Fruit fly (Drosophila melanogaster) whole organism, embryonic: ENCODE measurements around the gene CG7367.

Experiments used
- Atf3 ChIP-seq: fragments of 200-800 bp; sonication (Bioruptor generic); optimal IDR thresholded peaks from 3 replicates; lab custom pipeline; 2016; ENCODE audit warnings: missing biosample characterization, missing genetic modification characterization
- Atf6 ChIP-seq: fragments of 200-800 bp; sonication (Bioruptor generic); IDR thresholded peaks from 2 replicates; pipeline ENCODE4 v1.3.6; 2022; ENCODE audit warnings: missing biosample characterization, missing genetic modification characterization
- C15 ChIP-seq: fragments of 200-800 bp; sonication (Bioruptor generic); IDR thresholded peaks from 3 replicates; pipeline ENCODE4 v1.3.6; 2022; ENCODE audit warnings: missing biosample characterization, missing genetic modification characterization
- CG10274 ChIP-seq: fragments of 200-800 bp; sonication (Bioruptor generic); optimal IDR thresholded peaks from 3 replicates; lab custom pipeline; 2017; ENCODE audit warnings: missing biosample characterization, mild to moderate bottlenecking, missing genetic modification characterization
- CG10565 ChIP-seq: fragments of 200-800 bp; sonication (Bioruptor generic); optimal IDR thresholded peaks from 3 replicates; lab custom pipeline; 2016; ENCODE audit warnings: missing biosample characterization, mild to moderate bottlenecking, missing genetic modification characterization
- CG12219 ChIP-seq: fragments of 200-800 bp; sonication (Bioruptor generic); optimal IDR thresholded peaks from 3 replicates; lab custom pipeline; 2018; ENCODE audit warnings: missing biosample characterization, mild to moderate bottlenecking, missing genetic modification characterization
- CG13424 ChIP-seq: fragments of 200-800 bp; sonication (Bioruptor generic); optimal IDR thresholded peaks from 2 replicates; lab custom pipeline; 2019; ENCODE audit warnings: missing biosample characterization, mild to moderate bottlenecking, missing genetic modification characterization, moderate library complexity
- CG17612 ChIP-seq: fragments of 200-800 bp; sonication (Bioruptor generic); IDR thresholded peaks from 2 replicates; pipeline ENCODE4 v1.3.6; 2022; ENCODE audit warnings: missing biosample characterization, missing genetic modification characterization
- CG1832 ChIP-seq: fragments of 200-800 bp; sonication (Bioruptor generic); optimal IDR thresholded peaks from 2 replicates; lab custom pipeline; 2017; ENCODE audit warnings: missing biosample characterization, mild to moderate bottlenecking, missing genetic modification characterization, inconsistent platforms
- CG18764 ChIP-seq: fragments of 200-800 bp; sonication (Bioruptor generic); optimal IDR thresholded peaks from 3 replicates; lab custom pipeline; 2016; ENCODE audit warnings: missing biosample characterization, missing genetic modification characterization
- CG31224 ChIP-seq: fragments of 200-800 bp; sonication (Bioruptor generic); IDR thresholded peaks from 2 replicates; pipeline ENCODE4 v1.3.6; 2022; ENCODE audit warnings: missing biosample characterization, missing genetic modification characterization
- CG34376 ChIP-seq: fragments of 200-800 bp; sonication (Bioruptor generic); optimal IDR thresholded peaks from 2 replicates; lab custom pipeline; 2018; ENCODE audit warnings: missing biosample characterization, mild to moderate bottlenecking, missing genetic modification characterization
- CG4617 ChIP-seq: fragments of 200-800 bp; sonication (Bioruptor generic); optimal IDR thresholded peaks from 3 replicates; lab custom pipeline; 2016; ENCODE audit warnings: missing biosample characterization, missing genetic modification characterization, borderline replicate concordance
- CG7987 ChIP-seq: fragments of 200-800 bp; sonication (Bioruptor generic); optimal IDR thresholded peaks from 2 replicates; lab custom pipeline; 2018; ENCODE audit warnings: missing biosample characterization, mild to moderate bottlenecking, missing genetic modification characterization, moderate library complexity
- Camta ChIP-seq: fragments of 200-800 bp; sonication (Bioruptor generic); optimal IDR thresholded peaks from 2 replicates; lab custom pipeline; 2016; ENCODE audit warnings: missing biosample characterization, missing genetic modification characterization
- Dip3 ChIP-seq: fragments of 200-800 bp; sonication (Bioruptor generic); optimal IDR thresholded peaks from 3 replicates; lab custom pipeline; 2016; ENCODE audit warnings: missing biosample characterization, missing genetic modification characterization
- Doc2 ChIP-seq: fragments of 200-800 bp; sonication (Bioruptor generic); IDR thresholded peaks from 2 replicates; pipeline ENCODE4 v1.3.6; 2022; ENCODE audit warnings: missing biosample characterization, missing genetic modification characterization
- Ets97D ChIP-seq: fragments of 200-800 bp; sonication (Bioruptor generic); optimal IDR thresholded peaks from 3 replicates; lab custom pipeline; 2016; ENCODE audit warnings: missing biosample characterization, missing genetic modification characterization
- Fer2 ChIP-seq: fragments of 200-800 bp; sonication (Bioruptor generic); optimal IDR thresholded peaks from 2 replicates; lab custom pipeline; 2018; ENCODE audit warnings: missing biosample characterization, mild to moderate bottlenecking, missing genetic modification characterization, moderate library complexity
- GATAe ChIP-seq: fragments of 200-800 bp; sonication (Bioruptor generic); conservative IDR thresholded peaks from 2 replicates; pipeline ENCODE4 v1.3.6; 2022; ENCODE audit warnings: missing biosample characterization, missing genetic modification characterization
- Hr3 ChIP-seq: fragments of 200-800 bp; sonication (Bioruptor generic); optimal IDR thresholded peaks from 3 replicates; lab custom pipeline; 2016; ENCODE audit warnings: missing biosample characterization, missing genetic modification characterization
- Hsf ChIP-seq: fragments of 200-800 bp; sonication (Bioruptor generic); optimal IDR thresholded peaks from 3 replicates; lab custom pipeline; 2016; ENCODE audit warnings: missing biosample characterization, missing genetic modification characterization
- Meics ChIP-seq: fragments of 200-800 bp; sonication (Bioruptor generic); optimal IDR thresholded peaks from 2 replicates; lab custom pipeline; 2017; ENCODE audit warnings: missing biosample characterization, mild to moderate bottlenecking, missing genetic modification characterization
- NK7.1 ChIP-seq: fragments of 200-800 bp; sonication (Bioruptor generic); optimal IDR thresholded peaks from 3 replicates; lab custom pipeline; 2016; ENCODE audit warnings: missing biosample characterization, missing genetic modification characterization
- Taf1 ChIP-seq: fragments of 200-800 bp; sonication (Bioruptor generic); IDR thresholded peaks from 2 replicates; pipeline ENCODE4 v1.3.6; 2022; ENCODE audit warnings: missing biosample characterization, missing genetic modification characterization
- amos ChIP-seq: fragments of 200-800 bp; sonication (Bioruptor generic); IDR thresholded peaks from 2 replicates; pipeline ENCODE4 v1.3.6; 2022; ENCODE audit warnings: missing biosample characterization, missing genetic modification characterization; ENCODE audit not compliant: partially characterized antibody
- ap ChIP-seq: fragments of 200-800 bp; sonication (Bioruptor generic); IDR thresholded peaks from 2 replicates; pipeline ENCODE4 v1.3.6; 2022; ENCODE audit warnings: missing biosample characterization, missing genetic modification characterization
- bcd ChIP-seq: fragments of 200-800 bp; sonication (Bioruptor generic); optimal IDR thresholded peaks from 2 replicates; lab custom pipeline; 2017; ENCODE audit warnings: missing biosample characterization, mild to moderate bottlenecking, missing genetic modification characterization
- bowl ChIP-seq: fragments of 200-800 bp; sonication (Bioruptor generic); IDR thresholded peaks from 2 replicates; pipeline ENCODE4 v1.3.6; 2022; ENCODE audit warnings: missing biosample characterization, missing genetic modification characterization
- dmrt11E ChIP-seq: fragments of 200-800 bp; sonication (Bioruptor generic); optimal IDR thresholded peaks from 3 replicates; lab custom pipeline; 2018; ENCODE audit warnings: missing biosample characterization, mild to moderate bottlenecking, missing genetic modification characterization, moderate library complexity
- dpn ChIP-seq, 2 experiments: fragments of 200-800 bp; sonication (Bioruptor generic); optimal IDR thresholded peaks; 3 replicates each; lab custom pipeline; 2016; ENCODE audit warnings: missing biosample characterization in 2 of 2, missing genetic modification characterization in 2 of 2
- fd3F ChIP-seq: fragments of 200-800 bp; sonication (Bioruptor generic); optimal IDR thresholded peaks from 2 replicates; lab custom pipeline; 2018; ENCODE audit warnings: missing biosample characterization, mild to moderate bottlenecking, missing genetic modification characterization, moderate library complexity
- ftz-f1 ChIP-seq: fragments of 200-800 bp; sonication (Bioruptor generic); optimal IDR thresholded peaks from 2 replicates; lab custom pipeline; 2016; ENCODE audit warnings: missing biosample characterization, missing genetic modification characterization
- gcm ChIP-seq: fragments of 200-800 bp; sonication (Bioruptor generic); optimal IDR thresholded peaks from 2 replicates; lab custom pipeline; 2019; ENCODE audit warnings: missing biosample characterization, mild to moderate bottlenecking, missing genetic modification characterization, moderate library complexity
- gro ChIP-seq: fragments of 200-800 bp; sonication (Bioruptor generic); optimal IDR thresholded peaks from 2 replicates; lab custom pipeline; 2016; ENCODE audit warnings: missing biosample characterization, missing genetic modification characterization
- inv ChIP-seq: fragments of 200-800 bp; sonication (Bioruptor generic); IDR thresholded peaks from 2 replicates; pipeline ENCODE4 v1.3.6; 2022; ENCODE audit warnings: missing biosample characterization, missing genetic modification characterization; ENCODE audit not compliant: partially characterized antibody
- jing ChIP-seq: fragments of 200-800 bp; sonication (Bioruptor generic); optimal IDR thresholded peaks from 2 replicates; lab custom pipeline; 2018; ENCODE audit warnings: missing biosample characterization, mild to moderate bottlenecking, missing genetic modification characterization
- jumu ChIP-seq: fragments of 200-800 bp; sonication (Bioruptor generic); optimal IDR thresholded peaks from 3 replicates; lab custom pipeline; 2016; ENCODE audit warnings: missing biosample characterization, missing genetic modification characterization
- lov ChIP-seq, 2 experiments: fragments of 200-800 bp in 1 of 2; fragments of >200 bp in 1 of 2; sonication (Bioruptor generic) in 1 of 2; IDR thresholded peaks in 1 of 2; optimal IDR thresholded peaks in 1 of 2; 2 replicates in 1 of 2; 3 replicates in 1 of 2; pipeline versions ENCODE4 v1.3.6 to Lab custom; 2017 to 2022; ENCODE audit warnings: missing biosample characterization in 1 of 2, missing genetic modification characterization in 1 of 2
- mam ChIP-seq: fragments of 200-800 bp; sonication (Bioruptor generic); optimal IDR thresholded peaks from 3 replicates; lab custom pipeline; 2016; ENCODE audit warnings: missing biosample characterization, missing genetic modification characterization
- nau ChIP-seq: fragments of 200-800 bp; sonication (Bioruptor generic); optimal IDR thresholded peaks from 3 replicates; lab custom pipeline; 2017; ENCODE audit warnings: missing biosample characterization, mild to moderate bottlenecking, missing genetic modification characterization, missing genetic modification reagents
- onecut ChIP-seq: fragments of 200-800 bp; sonication (Bioruptor generic); IDR thresholded peaks from 2 replicates; pipeline ENCODE4 v1.3.6; 2022; ENCODE audit warnings: missing biosample characterization, missing genetic modification characterization
- pum ChIP-seq: fragments of 200-800 bp; sonication (Bioruptor generic); optimal IDR thresholded peaks from 2 replicates; lab custom pipeline; 2016; ENCODE audit warnings: missing biosample characterization, missing genetic modification characterization
- ro ChIP-seq: fragments of 200-800 bp; sonication (Bioruptor generic); IDR thresholded peaks from 2 replicates; pipeline ENCODE4 v1.3.6; 2022; ENCODE audit warnings: missing biosample characterization, missing genetic modification characterization
- sens ChIP-seq: fragments of 200-800 bp; sonication (Bioruptor generic); peaks from one replicate; lab custom pipeline; 2016; ENCODE audit warnings: missing biosample characterization, missing genetic modification characterization
- slp2 ChIP-seq: fragments of 200-800 bp; sonication (Bioruptor generic); optimal IDR thresholded peaks from 2 replicates; lab custom pipeline; 2016; ENCODE audit warnings: missing biosample characterization, missing genetic modification characterization
- toy ChIP-seq: fragments of 200-800 bp; sonication (Bioruptor generic); IDR thresholded peaks from 2 replicates; pipeline ENCODE4 v1.3.6; 2022; ENCODE audit warnings: missing biosample characterization, missing genetic modification characterization
- vfl ChIP-seq: fragments of 200-800 bp; sonication (Bioruptor generic); optimal IDR thresholded peaks from 2 replicates; lab custom pipeline; 2016; ENCODE audit warnings: missing biosample characterization, missing genetic modification characterization
- vnd ChIP-seq: fragments of 200-800 bp; sonication (Bioruptor generic); IDR thresholded peaks from 3 replicates; pipeline ENCODE4 v1.3.6; 2022; ENCODE audit warnings: missing biosample characterization, missing genetic modification characterization; ENCODE audit not compliant: partially characterized antibody

CG7367 gene

dm6 chr2L:8010602-8011455 lies 28.8 kb downstream of the CG7367 start, which contains the start of the genes Glyat and Tg (continued):
- no peak for TF ChIP-seq GATAe
- TF ChIP-seq vfl (GFP tag; lab: Kevin White, UChicago): no peak
- TF ChIP-seq CG13424 (tag; lab: Kevin White, UChicago): peak; percentile 19
- no peak for TF ChIP-seq Doc2 (GFP tag; lab: Robert Waterston, UW)
- peak; percentile 19 for TF ChIP-seq Fer2 (tag; lab: Kevin White, UChicago)
- no peak for TF ChIP-seq CG12219 (GFP tag; lab: Kevin White, UChicago)
- no peak for TF ChIP-seq Taf1
- no peak for TF ChIP-seq CG34376 (GFP tag; lab: Kevin White, UChicago)
- no peak for TF ChIP-seq jing (GFP tag; lab: Kevin White, UChicago)
- TF ChIP-seq toy (GFP tag; lab: Robert Waterston, UW): no peak
- TF ChIP-seq CG17612: no peak
- TF ChIP-seq CG10274 (GFP tag; lab: Kevin White, UChicago): no peak
- TF ChIP-seq CG1832 (GFP tag; lab: Kevin White, UChicago): no peak
- peak; percentile 37 for TF ChIP-seq inv (GFP tag; lab: Robert Waterston, UW)
- no peak for TF ChIP-seq NK7.1
- TF ChIP-seq ftz-f1 (GFP tag; lab: Kevin White, UChicago): peak; percentile 2
- TF ChIP-seq bowl (GFP tag; lab: Robert Waterston, UW): no peak
- no peak for TF ChIP-seq dpn (GFP tag; optimal IDR thresholded peaks at IDR 0.05; lab: Kevin White, UChicago)
- no peak for TF ChIP-seq Dip3
- TF ChIP-seq Hr3 (GFP tag; lab: Kevin White, UChicago): no peak
- no peak for TF ChIP-seq Atf3 (GFP tag; lab: Kevin White, UChicago)
- no peak for TF ChIP-seq dmrt11E
- peak; percentile 20 for TF ChIP-seq Meics
- peak; percentile 76 for TF ChIP-seq sens (GFP tag; lab: Kevin White, UChicago)
- no peak for TF ChIP-seq Ets97D (GFP tag; lab: Kevin White, UChicago)
- TF ChIP-seq vnd (GFP tag; lab: Robert Waterston, UW): 0 out of 3 replicates have a peak, but pooled peaks have one; percentile 21
- peak; percentile 62 for TF ChIP-seq Atf6 (GFP tag; lab: Robert Waterston, UW)
- TF ChIP-seq mam: no peak
- no peak for TF ChIP-seq CG4617
- no peak for TF ChIP-seq fd3F (GFP tag; lab: Kevin White, UChicago)
- no peak for TF ChIP-seq CG18764
- peak; percentile 47; the same call in 1 of the 2 replicates for TF ChIP-seq CG31224 (GFP tag; lab: Robert Waterston, UW)
- TF ChIP-seq CG10565 (GFP tag; lab: Kevin White, UChicago): no peak
- TF ChIP-seq CG7987 (GFP tag; lab: Kevin White, UChicago): no peak
- no peak for TF ChIP-seq Camta (GFP tag; lab: Kevin White, UChicago)
- TF ChIP-seq slp2 (GFP tag; lab: Kevin White, UChicago): no peak
- no peak for TF ChIP-seq C15
- TF ChIP-seq nau: no peak
- TF ChIP-seq gcm (GFP tag; lab: Kevin White, UChicago): no peak
- TF ChIP-seq ro (GFP tag; lab: Robert Waterston, UW): no peak
- no peak for TF ChIP-seq lov (optimal IDR thresholded peaks at IDR 0.05; lab: Kevin White, UChicago)
- TF ChIP-seq lov (GFP tag; IDR thresholded peaks at IDR 0.05; lab: Robert Waterston, UW): no peak
- TF ChIP-seq pum: no peak
- no peak for TF ChIP-seq gro (GFP tag; lab: Kevin White, UChicago)
- TF ChIP-seq onecut (GFP tag; lab: Robert Waterston, UW): no peak
- no peak for TF ChIP-seq jumu (GFP tag; lab: Kevin White, UChicago)
- TF ChIP-seq Hsf (GFP tag; lab: Kevin White, UChicago): no peak
- no peak; the same call in 1 of the 2 replicates for TF ChIP-seq amos
- TF ChIP-seq ap (GFP tag; lab: Robert Waterston, UW): no peak
- TF ChIP-seq bcd (GFP tag; lab: Kevin White, UChicago): no peak
